Worm (Caenorhabditis elegans) whole organism, late embryonic: Measurements from ENCODE around the gene F14H8.4.

Source experiments
- dve-1 ChIP-seq: sonication (generic microtip); optimal IDR thresholded peaks from 2 replicates; lab custom pipeline; 2017; ENCODE audit warnings: antibody characterized with exemption, mild to moderate bottlenecking, missing genetic modification characterization, missing compliant biosample characterization
- hlh-15 ChIP-seq: sonication (generic microtip); optimal IDR thresholded peaks from 2 replicates; lab custom pipeline; 2016; ENCODE audit warnings: missing genetic modification characterization, missing compliant biosample characterization

DNA sequence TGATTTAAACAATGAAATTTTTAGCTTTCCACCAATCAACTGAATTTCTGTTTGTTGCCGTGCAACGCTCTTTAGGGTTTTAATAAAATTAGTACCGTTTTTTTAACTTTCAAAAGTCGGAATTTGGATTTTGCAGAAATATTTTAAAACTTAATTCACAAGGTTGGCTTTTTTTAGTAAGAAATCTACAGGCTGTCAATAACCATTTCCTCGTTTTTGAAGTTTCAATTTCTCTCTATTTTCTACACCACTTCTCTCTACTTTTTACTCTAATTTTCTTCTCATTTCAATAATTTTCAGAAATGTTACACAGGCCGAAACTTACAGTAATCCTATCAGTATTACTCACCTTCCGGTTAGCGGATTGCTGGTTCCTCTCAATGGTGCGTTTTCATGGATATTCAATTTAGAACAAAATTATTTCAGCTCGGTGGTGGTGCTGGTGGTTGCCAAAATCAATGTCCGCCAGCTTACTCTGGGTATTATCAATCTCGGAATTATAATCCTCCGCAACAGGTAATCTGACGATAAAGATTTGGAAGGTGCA, 45.4 kb upstream of the F14H8.4 start, which contains the start of the genes grd-12 and F02D8.1:
- TF ChIP-seq dve-1 (no peak), hlh-15 (tag; lab: Kevin White, UChicago) (no peak)
